Fruit fly (Drosophila melanogaster): ENCODE results near the gene CG11997.

DNA sequence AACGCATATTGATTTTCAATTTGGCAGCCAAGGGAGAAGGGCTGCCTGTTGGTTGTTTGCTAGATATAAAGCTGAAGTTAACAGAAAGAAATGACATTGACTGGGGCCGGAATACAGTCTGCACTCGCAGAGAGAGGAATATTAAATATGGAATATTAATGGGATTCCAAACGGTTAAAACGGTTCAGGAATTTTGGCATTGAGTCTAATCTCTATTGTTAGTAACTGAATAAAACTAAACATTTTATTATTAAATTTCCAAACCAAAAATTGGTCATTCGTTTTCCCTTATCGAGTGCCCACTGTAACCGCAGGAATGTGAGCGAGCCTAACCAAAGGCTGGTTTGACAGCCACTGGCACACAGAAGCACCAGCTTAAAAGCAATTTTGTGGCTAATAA, 35.7 kb downstream of the CG11997 start:
- TF ChIP-seq EcR (GFP tag; optimal IDR thresholded peaks at IDR 0.05) (no peak), usp (GFP tag; optimal IDR thresholded peaks at IDR 0.05) (no peak), psq (optimal IDR thresholded peaks at IDR 0.05) (no peak), Dll (optimal IDR thresholded peaks at IDR 0.05) (no peak), pan (optimal IDR thresholded peaks at IDR 0.05) (no peak), CG8478 (optimal IDR thresholded peaks at IDR 0.05) (no peak)

Measured in whole organism.